Fruit fly (Drosophila melanogaster) S2 (cell line): ENCODE measurements around the gene Remo.

Experiments
- CG8478 ChIP-seq: fragments of >200 bp; optimal IDR thresholded peaks from 2 replicates; lab custom pipeline; 2018
- CTCF ChIP-seq, 2 experiments: fragments of >200 bp; optimal IDR thresholded peaks; 2 replicates each; lab custom pipeline; 2018

- TF ChIP-seq CG8478: no peak
- TF ChIP-seq CTCF (optimal IDR thresholded peaks at IDR 0.05; lab: Kevin White, UChicago): no peak
Observed at dm6 chrX:13320697-13321445, 33.0 kb downstream of the Remo start.
